Fruit fly (Drosophila melanogaster) whole organism, embryonic: ENCODE results near the gene Pp1-87B.

Source experiments
- Antp ChIP-seq: fragments of 200-800 bp; sonication (Bioruptor generic); optimal IDR thresholded peaks from 3 replicates; lab custom pipeline; 2016; ENCODE audit warnings: missing biosample characterization, missing genetic modification characterization
- Atf3 ChIP-seq: fragments of 200-800 bp; sonication (Bioruptor generic); optimal IDR thresholded peaks from 3 replicates; lab custom pipeline; 2016; ENCODE audit warnings: missing biosample characterization, missing genetic modification characterization
- Atf6 ChIP-seq: fragments of 200-800 bp; sonication (Bioruptor generic); IDR thresholded peaks from 2 replicates; pipeline ENCODE4 v1.3.6; 2022; ENCODE audit warnings: missing biosample characterization, missing genetic modification characterization
- CG10979 ChIP-seq: fragments of 200-800 bp; sonication (Bioruptor generic); optimal IDR thresholded peaks from 2 replicates; lab custom pipeline; 2018; ENCODE audit warnings: missing biosample characterization, mild to moderate bottlenecking, missing genetic modification characterization, moderate library complexity
- CG11247 ChIP-seq: fragments of 200-800 bp; sonication (Bioruptor generic); IDR thresholded peaks from 2 replicates; pipeline ENCODE4 v1.3.6; 2022; ENCODE audit warnings: missing biosample characterization, missing genetic modification characterization
- CG13894 ChIP-seq: fragments of 200-800 bp; sonication (Bioruptor generic); optimal IDR thresholded peaks from 3 replicates; lab custom pipeline; 2018; ENCODE audit warnings: missing biosample characterization, mild to moderate bottlenecking, missing genetic modification characterization, moderate library complexity
- CG14441 ChIP-seq: fragments of 200-800 bp; sonication (Bioruptor generic); IDR thresholded peaks from 2 replicates; pipeline ENCODE4 v1.3.6; 2022; ENCODE audit warnings: missing biosample characterization, missing genetic modification characterization
- CG14965 ChIP-seq: fragments of 200-800 bp; sonication (Bioruptor generic); optimal IDR thresholded peaks from 2 replicates; lab custom pipeline; 2016; ENCODE audit warnings: missing biosample characterization, missing genetic modification characterization, borderline replicate concordance
- CG15073 ChIP-seq: fragments of 200-800 bp; sonication (Bioruptor generic); optimal IDR thresholded peaks from 2 replicates; lab custom pipeline; 2016; ENCODE audit warnings: missing biosample characterization, missing genetic modification characterization
- CG15601 ChIP-seq: fragments of 200-800 bp; sonication (Bioruptor generic); optimal IDR thresholded peaks from 3 replicates; lab custom pipeline; 2019; ENCODE audit warnings: missing biosample characterization, mild to moderate bottlenecking, missing genetic modification characterization, moderate library complexity
- CG1603 ChIP-seq: fragments of 200-800 bp; sonication (Bioruptor generic); optimal IDR thresholded peaks from 2 replicates; lab custom pipeline; 2019; ENCODE audit warnings: missing biosample characterization, mild to moderate bottlenecking, missing genetic modification characterization, moderate library complexity
- CG16863 ChIP-seq: fragments of 200-800 bp; sonication (Bioruptor generic); optimal IDR thresholded peaks from 3 replicates; lab custom pipeline; 2016; ENCODE audit warnings: missing biosample characterization, missing genetic modification characterization
- CG3281 ChIP-seq: fragments of 200-800 bp; sonication (Bioruptor generic); optimal IDR thresholded peaks from 3 replicates; lab custom pipeline; 2017; ENCODE audit warnings: missing biosample characterization, mild to moderate bottlenecking, missing genetic modification characterization
- CG6683 ChIP-seq: fragments of 200-800 bp; sonication (Bioruptor generic); optimal IDR thresholded peaks from 2 replicates; lab custom pipeline; 2017; ENCODE audit warnings: missing biosample characterization, mild to moderate bottlenecking, missing genetic modification characterization, missing genetic modification reagents
- CG6813 ChIP-seq: fragments of 200-800 bp; sonication (Bioruptor generic); optimal IDR thresholded peaks from 2 replicates; lab custom pipeline; 2017; ENCODE audit warnings: missing biosample characterization, missing genetic modification characterization, mild to moderate bottlenecking, moderate library complexity, missing genetic modification reagents
- CG6854 ChIP-seq: fragments of 200-800 bp; sonication (Bioruptor generic); optimal IDR thresholded peaks from 3 replicates; lab custom pipeline; 2017; ENCODE audit warnings: missing biosample characterization, mild to moderate bottlenecking, missing genetic modification characterization
- CG9215 ChIP-seq: fragments of 200-800 bp; sonication (Bioruptor generic); IDR thresholded peaks from 2 replicates; pipeline ENCODE4 v1.3.6; 2022; ENCODE audit warnings: missing biosample characterization, missing genetic modification characterization
- CHES-1-like ChIP-seq: fragments of 200-800 bp; sonication (Bioruptor generic); optimal IDR thresholded peaks from 2 replicates; lab custom pipeline; 2016; ENCODE audit warnings: missing biosample characterization, missing genetic modification characterization
- Dip2 ChIP-seq: fragments of 200-800 bp; sonication (Bioruptor generic); IDR thresholded peaks from 2 replicates; pipeline ENCODE4 v1.3.6; 2022; ENCODE audit warnings: missing biosample characterization, missing genetic modification characterization
- Drgx ChIP-seq: fragments of 200-800 bp; sonication (Bioruptor generic); IDR thresholded peaks from 2 replicates; pipeline ENCODE4 v1.3.6; 2022; ENCODE audit warnings: missing biosample characterization, missing genetic modification characterization
- Ets65A ChIP-seq: fragments of 200-800 bp; sonication (Bioruptor generic); peaks from one replicate; lab custom pipeline; 2016; ENCODE audit warnings: missing biosample characterization, missing genetic modification characterization
- Lim3 ChIP-seq: fragments of 200-800 bp; sonication (Bioruptor generic); IDR thresholded peaks from 2 replicates; pipeline ENCODE4 v1.3.6; 2022; ENCODE audit warnings: missing biosample characterization, missing genetic modification characterization
- MTF-1 ChIP-seq: fragments of 200-800 bp; sonication (Bioruptor generic); optimal IDR thresholded peaks from 2 replicates; lab custom pipeline; 2018; ENCODE audit warnings: missing biosample characterization, mild to moderate bottlenecking, missing genetic modification characterization, borderline replicate concordance
- Mad ChIP-seq: fragments of 200-800 bp; sonication (Bioruptor generic); optimal IDR thresholded peaks from 2 replicates; lab custom pipeline; 2016; ENCODE audit warnings: missing biosample characterization, missing genetic modification characterization
- Neu2 ChIP-seq: fragments of 200-800 bp; sonication (Bioruptor generic); optimal IDR thresholded peaks from 3 replicates; lab custom pipeline; 2016; ENCODE audit warnings: missing biosample characterization, missing genetic modification characterization, borderline replicate concordance
- NfI ChIP-seq: fragments of 200-800 bp; sonication (Bioruptor generic); optimal IDR thresholded peaks from 3 replicates; lab custom pipeline; 2018; ENCODE audit warnings: missing biosample characterization, mild to moderate bottlenecking, missing genetic modification characterization, moderate library complexity
- PHDP ChIP-seq: fragments of 200-800 bp; sonication (Bioruptor generic); optimal IDR thresholded peaks from 3 replicates; lab custom pipeline; 2018; ENCODE audit warnings: missing biosample characterization, mild to moderate bottlenecking, missing genetic modification characterization, moderate library complexity
- Side ChIP-seq: fragments of 200-800 bp; sonication (Bioruptor generic); optimal IDR thresholded peaks from 2 replicates; lab custom pipeline; 2016; ENCODE audit warnings: missing biosample characterization, missing genetic modification characterization
- ase ChIP-seq: fragments of 200-800 bp; sonication (Bioruptor generic); IDR thresholded peaks from 3 replicates; pipeline ENCODE4 v1.3.6; 2022; ENCODE audit warnings: missing biosample characterization, missing genetic modification characterization
- cad ChIP-seq: fragments of >200 bp; optimal IDR thresholded peaks from 2 replicates; lab custom pipeline; 2017; ENCODE audit warnings: missing biosample characterization, missing genetic modification characterization
- chif ChIP-seq, 2 experiments: fragments of 200-800 bp; sonication (Bioruptor generic); optimal IDR thresholded peaks; 3 replicates each; lab custom pipeline; 2016; ENCODE audit warnings: missing biosample characterization in 2 of 2, missing genetic modification characterization in 2 of 2
- dysf ChIP-seq: fragments of 200-800 bp; sonication (Bioruptor generic); IDR thresholded peaks from 3 replicates; pipeline ENCODE4 v1.3.6; 2022; ENCODE audit warnings: missing biosample characterization, missing genetic modification characterization
- eve ChIP-seq, 2 experiments: fragments of >200 bp; optimal IDR thresholded peaks; 2 replicates each; lab custom pipeline; 2017; ENCODE audit warnings: missing biosample characterization in 2 of 2, missing genetic modification characterization in 2 of 2
- exex ChIP-seq: fragments of 200-800 bp; sonication (Bioruptor generic); optimal IDR thresholded peaks from 4 replicates; lab custom pipeline; 2018; ENCODE audit warnings: missing biosample characterization, mild to moderate bottlenecking, missing genetic modification characterization, moderate library complexity
- fd3F ChIP-seq: fragments of 200-800 bp; sonication (Bioruptor generic); optimal IDR thresholded peaks from 2 replicates; lab custom pipeline; 2018; ENCODE audit warnings: missing biosample characterization, mild to moderate bottlenecking, missing genetic modification characterization, moderate library complexity
- gfzf ChIP-seq: fragments of 200-800 bp; sonication (Bioruptor generic); optimal IDR thresholded peaks from 2 replicates; lab custom pipeline; 2016; ENCODE audit warnings: missing biosample characterization, mild to moderate bottlenecking, missing genetic modification characterization, moderate library complexity
- gsb ChIP-seq: fragments of 200-800 bp; sonication (Bioruptor generic); IDR thresholded peaks from 2 replicates; pipeline ENCODE4 v1.3.6; 2022; ENCODE audit warnings: missing biosample characterization, missing genetic modification characterization
- otp ChIP-seq: fragments of 200-800 bp; sonication (Bioruptor generic); IDR thresholded peaks from 3 replicates; pipeline ENCODE4, ENCODE4 v1.3.6; 2022; ENCODE audit warnings: missing biosample characterization, missing genetic modification characterization
- phol ChIP-seq: fragments of 200-800 bp; sonication (Bioruptor generic); optimal IDR thresholded peaks from 3 replicates; lab custom pipeline; 2018; ENCODE audit warnings: missing biosample characterization, mild to moderate bottlenecking, missing genetic modification characterization, moderate library complexity
- pita ChIP-seq: fragments of 200-800 bp; sonication (Bioruptor generic); optimal IDR thresholded peaks from 2 replicates; lab custom pipeline; 2017; ENCODE audit warnings: missing biosample characterization, mild to moderate bottlenecking, missing genetic modification characterization
- prd ChIP-seq, 3 experiments: fragments of >200 bp in 2 of 3; fragments of 200-800 bp in 1 of 3; sonication (Bioruptor generic) in 1 of 3; optimal IDR thresholded peaks in 2 of 3; IDR thresholded peaks in 1 of 3; 2 replicates in 2 of 3; 3 replicates in 1 of 3; pipeline versions ENCODE4 v1.3.6 to Lab custom; 2017 to 2022; ENCODE audit warnings: missing biosample characterization in 1 of 3, missing genetic modification characterization in 1 of 3
- pzg ChIP-seq: fragments of 200-800 bp; sonication (Bioruptor generic); optimal IDR thresholded peaks from 3 replicates; lab custom pipeline; 2018; ENCODE audit warnings: missing biosample characterization, mild to moderate bottlenecking, missing genetic modification characterization, moderate library complexity
- ro ChIP-seq: fragments of 200-800 bp; sonication (Bioruptor generic); IDR thresholded peaks from 2 replicates; pipeline ENCODE4 v1.3.6; 2022; ENCODE audit warnings: missing biosample characterization, missing genetic modification characterization
- row ChIP-seq: fragments of 200-800 bp; sonication (Bioruptor generic); IDR thresholded peaks from 3 replicates; pipeline ENCODE4 v1.3.6; 2022; ENCODE audit warnings: missing biosample characterization, missing genetic modification characterization
- sens-2 ChIP-seq: fragments of 200-800 bp; sonication (Bioruptor generic); IDR thresholded peaks from 2 replicates; pipeline ENCODE4 v1.3.6; 2022; ENCODE audit warnings: missing biosample characterization, missing genetic modification characterization
- slp2 ChIP-seq: fragments of 200-800 bp; sonication (Bioruptor generic); optimal IDR thresholded peaks from 2 replicates; lab custom pipeline; 2016; ENCODE audit warnings: missing biosample characterization, missing genetic modification characterization
- sna ChIP-seq: fragments of 200-800 bp; sonication (Bioruptor generic); IDR thresholded peaks from 2 replicates; pipeline ENCODE4 v1.3.6; 2022; ENCODE audit warnings: missing biosample characterization, missing genetic modification characterization; ENCODE audit not compliant: partially characterized antibody
- tgo ChIP-seq: fragments of 200-800 bp; sonication (Bioruptor generic); IDR thresholded peaks from 3 replicates; pipeline ENCODE4 v1.3.6; 2022; ENCODE audit warnings: missing biosample characterization, missing genetic modification characterization
- unc-4 ChIP-seq: fragments of 200-800 bp; sonication (Bioruptor generic); IDR thresholded peaks from 2 replicates; pipeline ENCODE4 v1.3.6; 2022; ENCODE audit warnings: missing biosample characterization, missing genetic modification characterization; ENCODE audit not compliant: partially characterized antibody
- wdn ChIP-seq: fragments of 200-800 bp; sonication (Bioruptor generic); IDR thresholded peaks from 2 replicates; pipeline ENCODE4 v1.3.6; 2022; ENCODE audit warnings: missing biosample characterization, missing genetic modification characterization
- zf30C ChIP-seq: fragments of 200-800 bp; sonication (Bioruptor generic); optimal IDR thresholded peaks from 3 replicates; lab custom pipeline; 2018; ENCODE audit warnings: missing biosample characterization, mild to moderate bottlenecking, missing genetic modification characterization

The Pp1-87B gene

dm6 chr3R:12433764-12434163 is 8.0 kb upstream of the Pp1-87B start, which contains the start of the genes Aos1 and Srlp (continued):
- no peak for TF ChIP-seq Mad (GFP tag; lab: Kevin White, UChicago)
- TF ChIP-seq CG3281 (GFP tag; lab: Kevin White, UChicago): peak; percentile 50
- TF ChIP-seq Antp (GFP tag; lab: Kevin White, UChicago): no peak
- TF ChIP-seq Lim3 (GFP tag; lab: Robert Waterston, UW): no peak
- peak; percentile 80 for TF ChIP-seq phol (tag; lab: Kevin White, UChicago)
- peak; percentile 61 for TF ChIP-seq PHDP
- no peak for TF ChIP-seq CG6854 (GFP tag; lab: Kevin White, UChicago)
- TF ChIP-seq Drgx: no peak
- no peak for TF ChIP-seq CG11247
- TF ChIP-seq fd3F: peak; percentile 42
- TF ChIP-seq gfzf (GFP tag; lab: Kevin White, UChicago): peak; percentile 74
- TF ChIP-seq Ets65A: peak; percentile 52
- TF ChIP-seq Neu2 (GFP tag; lab: Kevin White, UChicago): no peak
- TF ChIP-seq Atf3 (GFP tag; lab: Kevin White, UChicago): no peak
- TF ChIP-seq otp (GFP tag; lab: Robert Waterston, UW): no peak
- no peak; the same call in 2 of the 3 replicates for TF ChIP-seq dysf (GFP tag; lab: Robert Waterston, UW)
- no peak for TF ChIP-seq CG16863 (GFP tag; lab: Kevin White, UChicago)
- TF ChIP-seq zf30C (GFP tag; lab: Kevin White, UChicago): no peak
- TF ChIP-seq tgo (GFP tag; lab: Robert Waterston, UW): no peak
- TF ChIP-seq Side (GFP tag; lab: Kevin White, UChicago): no peak
- no peak for TF ChIP-seq Dip2 (GFP tag; lab: Robert Waterston, UW)
- no peak for TF ChIP-seq eve (GFP tag; optimal IDR thresholded peaks at IDR 0.05; lab: Kevin White, UChicago)
- no peak for TF ChIP-seq CG14965 (GFP tag; lab: Kevin White, UChicago)
- TF ChIP-seq wdn (GFP tag; lab: Robert Waterston, UW): no peak
- TF ChIP-seq pita: no peak
- TF ChIP-seq CG6813 (GFP tag; lab: Kevin White, UChicago): no peak
- TF ChIP-seq NfI (GFP tag; lab: Kevin White, UChicago): peak; percentile 46
- TF ChIP-seq CG9215 (GFP tag; lab: Robert Waterston, UW): peak; percentile 58
- TF ChIP-seq gsb (GFP tag; lab: Robert Waterston, UW): no peak
- no peak for TF ChIP-seq prd (optimal IDR thresholded peaks at IDR 0.05; lab: Kevin White, UChicago)
- TF ChIP-seq prd (GFP tag; IDR thresholded peaks at IDR 0.05; lab: Robert Waterston, UW): peak; percentile 55; the same call in 2 of the 3 replicates
- TF ChIP-seq cad: no peak
- no peak for TF ChIP-seq CG14441 (GFP tag; lab: Robert Waterston, UW)
- TF ChIP-seq CG15073 (GFP tag; lab: Kevin White, UChicago): no peak
- no peak for TF ChIP-seq sens-2 (GFP tag; lab: Robert Waterston, UW)
- TF ChIP-seq MTF-1 (GFP tag; lab: Kevin White, UChicago): no peak
- no peak for TF ChIP-seq CHES-1-like (GFP tag; lab: Kevin White, UChicago)
- TF ChIP-seq ase (GFP tag; lab: Robert Waterston, UW): no peak
- no peak for TF ChIP-seq chif (GFP tag; optimal IDR thresholded peaks at IDR 0.05; lab: Kevin White, UChicago)
- TF ChIP-seq sna (GFP tag; lab: Robert Waterston, UW): no peak
- TF ChIP-seq Atf6 (GFP tag; lab: Robert Waterston, UW): no peak
- peak; percentile 43; the same call in 1 of the 2 replicates for TF ChIP-seq unc-4 (GFP tag; lab: Robert Waterston, UW)
- TF ChIP-seq CG10979 (tag; lab: Kevin White, UChicago): peak; percentile 52
- peak; percentile 63 for TF ChIP-seq CG13894 (tag; lab: Kevin White, UChicago)
- peak; percentile 58 for TF ChIP-seq CG15601 (tag; lab: Kevin White, UChicago)
- no peak for TF ChIP-seq exex
- TF ChIP-seq pzg (GFP tag; lab: Kevin White, UChicago): peak; percentile 57
- peak; percentile 3 for TF ChIP-seq CG6683 (GFP tag; lab: Kevin White, UChicago)
- TF ChIP-seq row (GFP tag; lab: Robert Waterston, UW): peak; percentile 88
- no peak for TF ChIP-seq slp2 (GFP tag; lab: Kevin White, UChicago)
- peak; percentile 9 for TF ChIP-seq CG1603
- TF ChIP-seq ro (GFP tag; lab: Robert Waterston, UW): no peak
